Worm (Caenorhabditis elegans): ENCODE results near the gene T15B12.2.

Gene T15B12.2

ce11 chrIII:5269814-5270213 lies 31.9 kb downstream of the T15B12.2 start, which contains the start of gene ZC395.4:
TSS of gene ZC395.4 (plus strand) at chrIII:5270114.
- TF ChIP-seq flt-1 (GFP tag; IDR thresholded peaks at IDR 0.05) (no peak), ztf-23 (GFP tag; IDR thresholded peaks at IDR 0.05) (no peak), med-1 (GFP tag; optimal IDR thresholded peaks at IDR 0.05; ENCODE audit: insufficient read depth) (no peak), tab-1 (GFP tag; IDR thresholded peaks at IDR 0.05) (no peak), ref-1 (GFP tag; conservative IDR thresholded peaks at IDR 0.05) (no peak)

- TF ChIP-seq ztf-29 (GFP tag; IDR thresholded peaks at IDR 0.05) (no peak), tab-1 (GFP tag; IDR thresholded peaks at IDR 0.05) (no peak), klf-2 (GFP tag; conservative IDR thresholded peaks at IDR 0.05) (no peak), flt-1 (GFP tag; IDR thresholded peaks at IDR 0.05) (no peak), T22C8.4 (GFP tag; IDR thresholded peaks at IDR 0.05) (no peak), ztf-23 (GFP tag; IDR thresholded peaks at IDR 0.05) (no peak), med-1 (GFP tag; optimal IDR thresholded peaks at IDR 0.05; ENCODE audit: insufficient read depth) (no peak), cog-1 (tag; optimal IDR thresholded peaks at IDR 0.05) (no peak), ref-1 (GFP tag; conservative IDR thresholded peaks at IDR 0.05) (no peak)
Observed at ce11 chrIII:5268486-5268885, 33.2 kb downstream of the T15B12.2 start.

DNA sequence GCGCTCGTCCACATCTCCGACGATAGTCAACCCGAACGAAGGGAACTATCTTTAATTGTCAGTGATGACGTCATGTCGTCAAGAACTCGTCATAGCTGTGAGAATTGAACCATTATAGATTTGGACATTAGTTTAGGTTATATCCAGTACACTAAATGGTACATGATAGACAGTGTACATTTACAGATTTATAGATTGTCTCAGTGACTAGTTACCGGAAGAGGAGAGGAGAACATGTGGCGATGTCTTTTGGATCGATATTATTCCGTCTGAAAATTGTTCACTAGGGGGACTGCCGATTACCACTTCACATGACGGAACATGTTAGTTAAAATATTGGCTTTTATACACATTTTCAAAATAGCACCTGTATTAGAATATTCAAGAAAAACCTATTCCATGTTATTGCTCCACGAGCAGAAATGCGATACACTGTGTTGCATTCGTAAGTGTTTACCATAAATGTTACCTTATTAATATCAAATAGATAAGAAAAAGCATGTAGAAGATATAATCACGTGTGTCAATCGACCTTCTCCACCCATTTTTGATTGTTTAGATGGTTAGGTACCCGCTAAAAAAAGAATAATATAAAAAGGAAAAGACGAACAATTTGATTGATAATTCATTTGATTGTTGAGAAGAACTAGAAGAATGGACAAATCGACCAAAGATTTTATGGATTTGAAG lies 34.3 kb downstream of the T15B12.2 start, which contains the start of gene ZC395.5:
ZC395.5 (plus strand) TSS at position 632 of the 690 bp plus-strand sequence.
- TF ChIP-seq cog-1 (tag; optimal IDR thresholded peaks at IDR 0.05) (no peak), T22C8.4 (GFP tag; IDR thresholded peaks at IDR 0.05) (no peak), ztf-23 (GFP tag; IDR thresholded peaks at IDR 0.05) (no peak), klf-2 (GFP tag; conservative IDR thresholded peaks at IDR 0.05) (no peak), flt-1 (GFP tag; IDR thresholded peaks at IDR 0.05) (no peak), ref-1 (GFP tag; conservative IDR thresholded peaks at IDR 0.05) (no peak), ztf-29 (GFP tag; IDR thresholded peaks at IDR 0.05) (no peak), med-1 (GFP tag; optimal IDR thresholded peaks at IDR 0.05; ENCODE audit: insufficient read depth) (no peak), tab-1 (GFP tag; IDR thresholded peaks at IDR 0.05) (no peak)

DNA sequence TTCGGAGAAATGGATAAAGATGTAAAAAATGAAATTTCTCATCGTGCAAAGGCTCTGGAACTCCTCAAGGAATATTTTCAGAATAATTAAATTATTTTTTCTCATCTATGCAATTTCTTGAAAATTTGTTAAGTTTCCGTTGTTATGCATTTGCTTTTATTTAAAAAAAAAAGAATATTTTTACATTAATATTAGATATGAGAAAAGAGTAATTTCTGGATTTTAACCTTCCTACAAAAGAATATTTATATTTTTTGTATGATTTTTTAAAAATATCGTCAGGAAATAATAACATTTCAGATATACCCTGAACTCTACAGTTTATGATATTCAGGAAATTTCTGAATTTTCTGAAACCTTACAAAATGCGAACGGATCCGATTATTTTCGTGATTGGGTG lies 36.9 kb downstream of the T15B12.2 start, which contains the start of gene gro-1:
gro-1 (plus strand) TSS at position 301 of the 400 bp plus-strand sequence.
- TF ChIP-seq tab-1 (GFP tag; IDR thresholded peaks at IDR 0.05), result no peak

DNA sequence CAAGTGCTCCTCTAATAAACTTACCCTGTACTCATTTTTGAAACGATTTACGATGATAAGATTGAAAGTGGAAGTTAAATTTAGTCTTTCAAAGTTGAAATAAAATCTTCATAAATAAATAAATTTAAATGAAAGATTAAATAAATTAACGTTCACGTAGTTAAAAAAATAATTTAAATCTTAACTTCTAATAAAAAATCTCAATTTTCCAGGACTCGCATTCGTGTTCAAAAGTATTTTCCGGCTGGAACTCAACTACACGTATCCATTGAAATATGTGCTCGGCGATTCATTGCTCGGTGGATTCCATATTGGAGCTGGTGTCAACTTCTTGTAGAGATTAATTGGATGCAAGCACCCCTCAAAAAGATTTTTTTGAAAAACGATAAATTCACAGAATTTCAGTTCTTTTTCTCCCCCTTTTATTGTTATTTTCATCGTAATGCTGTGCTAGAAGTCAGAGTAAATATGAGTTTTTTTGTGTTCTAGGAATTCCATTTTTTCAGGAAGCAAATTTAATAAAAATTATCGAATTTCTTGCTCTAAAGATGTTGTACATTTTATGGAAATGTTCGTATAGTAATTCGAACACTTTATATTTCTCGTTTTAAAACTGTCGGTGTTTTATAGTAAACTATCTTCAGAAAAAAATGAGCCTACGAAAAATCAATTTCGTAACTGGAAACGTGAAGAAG lies 38.2 kb downstream of the T15B12.2 start, which contains the start of the genes C34E10.9 and hap-1:
C34E10.9 (minus strand) TSS at position 101 of the 695 bp plus-strand sequence.
hap-1 (plus strand) TSS at position 645 of the 695 bp plus-strand sequence.
- TF ChIP-seq ztf-23 (GFP tag; IDR thresholded peaks at IDR 0.05) (no peak), tab-1 (GFP tag; IDR thresholded peaks at IDR 0.05) (no peak)

DNA sequence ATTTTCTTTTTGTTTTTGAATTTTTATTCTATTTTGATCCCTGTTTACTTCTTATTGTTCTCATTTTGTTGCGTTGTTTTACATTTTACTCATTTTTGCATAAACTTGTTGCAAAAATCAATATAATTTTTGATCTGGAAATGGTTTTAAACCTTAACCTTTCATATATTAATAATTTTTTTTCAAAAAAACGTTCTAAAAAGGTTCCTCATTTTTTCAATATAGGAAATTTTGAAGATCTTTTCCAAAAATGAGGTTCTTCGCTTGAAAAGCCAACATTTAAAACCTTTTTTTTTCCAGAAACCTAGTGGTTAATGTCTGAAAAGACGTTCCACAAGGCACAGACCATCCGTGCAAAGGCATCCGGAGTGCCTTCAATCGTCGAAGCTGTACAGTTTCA lies 41.3 kb downstream of the T15B12.2 start, which contains the start of gene gop-3:
gop-3 (plus strand) TSS at position 301 of the 400 bp plus-strand sequence.
- TF ChIP-seq cog-1 (tag; optimal IDR thresholded peaks at IDR 0.05) (no peak), flt-1 (GFP tag; IDR thresholded peaks at IDR 0.05) (no peak)

DNA sequence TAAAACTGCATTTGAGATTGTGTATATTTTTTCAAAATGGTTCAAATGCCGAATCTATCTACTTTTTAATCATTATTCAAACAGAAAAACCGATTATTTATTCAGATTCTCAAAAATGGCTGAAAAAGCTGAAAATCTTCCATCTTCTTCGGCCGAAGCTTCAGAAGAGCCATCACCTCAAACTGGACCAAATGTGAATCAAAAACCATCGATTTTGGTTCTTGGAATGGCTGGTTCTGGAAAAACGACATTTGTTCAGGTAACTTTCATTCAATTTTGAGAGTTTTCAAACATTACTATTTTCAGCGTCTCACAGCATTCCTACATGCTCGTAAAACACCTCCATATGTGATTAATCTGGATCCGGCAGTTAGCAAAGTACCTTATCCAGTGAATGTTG lies 42.8 kb downstream of the T15B12.2 start, which contains the start of gene gop-2:
gop-2 (plus strand) TSS at position 106 of the 400 bp plus-strand sequence.
- TF ChIP-seq tab-1 (GFP tag; IDR thresholded peaks at IDR 0.05) (no peak), T22C8.4 (GFP tag; IDR thresholded peaks at IDR 0.05) (no peak), cog-1 (tag; optimal IDR thresholded peaks at IDR 0.05) (no peak), flt-1 (GFP tag; IDR thresholded peaks at IDR 0.05) (no peak), ztf-23 (GFP tag; IDR thresholded peaks at IDR 0.05) (no peak), med-1 (GFP tag; optimal IDR thresholded peaks at IDR 0.05; ENCODE audit: insufficient read depth) (no peak), ref-1 (GFP tag; conservative IDR thresholded peaks at IDR 0.05) (no peak), ztf-29 (GFP tag; IDR thresholded peaks at IDR 0.05) (no peak), klf-2 (GFP tag; conservative IDR thresholded peaks at IDR 0.05) (no peak)

ce11 chrIII:5254108-5254507 lies 47.6 kb downstream of the T15B12.2 start, which contains the start of the genes sumv-1 and gop-1:
TSS of gene sumv-1 (minus strand) at chrIII:5254187.
TSS of gene gop-1 (plus strand) at chrIII:5254438.
- TF ChIP-seq tab-1 (GFP tag; IDR thresholded peaks at IDR 0.05) (no peak), flt-1 (GFP tag; IDR thresholded peaks at IDR 0.05) (no peak), ztf-23 (GFP tag; IDR thresholded peaks at IDR 0.05) (no peak)

Measured in whole organism, midembryonic.